Worm (Caenorhabditis elegans) whole organism, mixed stage, embryonic: Measurements from ENCODE around the gene H38K22.7.

Experiments used
- M03D4.4 ChIP-seq: sonication (generic microtip); optimal IDR thresholded peaks from 2 replicates; lab custom pipeline; 2017; ENCODE audit warnings: mild to moderate bottlenecking, missing genetic modification characterization, missing compliant biosample characterization
- ces-1 ChIP-seq: fragments of 150-350 bp; optimal IDR thresholded peaks from 2 replicates; lab custom pipeline; 2014; ENCODE audit warnings: missing biosample characterization, missing genetic modification reagents, missing genetic modification characterization
- elt-3 ChIP-seq: fragments of 150-350 bp; optimal IDR thresholded peaks from 2 replicates; lab custom pipeline; 2014; ENCODE audit warnings: missing biosample characterization, missing genetic modification characterization
- mab-5 ChIP-seq: fragments of 150-350 bp; optimal IDR thresholded peaks from 2 replicates; lab custom pipeline; 2014; ENCODE audit warnings: missing biosample characterization, missing genetic modification characterization
- nhr-12 ChIP-seq: fragments of 150-350 bp; optimal IDR thresholded peaks from 2 replicates; lab custom pipeline; 2014; ENCODE audit warnings: missing biosample characterization, missing genetic modification characterization
- nhr-237 ChIP-seq: fragments of 150-350 bp; optimal IDR thresholded peaks from 2 replicates; lab custom pipeline; 2014; ENCODE audit warnings: missing biosample characterization, missing genetic modification characterization
- nhr-76 ChIP-seq: sonication (generic microtip); optimal IDR thresholded peaks from 2 replicates; lab custom pipeline; 2017; ENCODE audit warnings: missing biosample characterization, missing genetic modification characterization
- pha-4 ChIP-seq: fragments of 150-350 bp; optimal IDR thresholded peaks from 2 replicates; lab custom pipeline; 2018; ENCODE audit warnings: missing biosample characterization, missing genetic modification reagents, missing genetic modification characterization
- snpc-4 ChIP-seq: fragments of 150-350 bp; optimal IDR thresholded peaks from 2 replicates; lab custom pipeline; 2014; ENCODE audit warnings: missing biosample characterization, missing genetic modification characterization
- sptf-1 ChIP-seq: sonication (generic microtip); optimal IDR thresholded peaks from 2 replicates; lab custom pipeline; 2017; ENCODE audit warnings: mild to moderate bottlenecking, missing genetic modification characterization, moderate library complexity, missing compliant biosample characterization
- unc-39 ChIP-seq: fragments of 150-350 bp; optimal IDR thresholded peaks from 2 replicates; lab custom pipeline; 2014; ENCODE audit warnings: missing biosample characterization, missing genetic modification characterization
- unc-62 ChIP-seq: fragments of 150-350 bp; optimal IDR thresholded peaks from 2 replicates; lab custom pipeline; 2014; ENCODE audit warnings: missing biosample characterization, missing genetic modification reagents, missing genetic modification characterization
- ztf-11 ChIP-seq: fragments of 150-350 bp; optimal IDR thresholded peaks from 2 replicates; lab custom pipeline; 2014; ENCODE audit warnings: missing biosample characterization, missing genetic modification characterization

DNA sequence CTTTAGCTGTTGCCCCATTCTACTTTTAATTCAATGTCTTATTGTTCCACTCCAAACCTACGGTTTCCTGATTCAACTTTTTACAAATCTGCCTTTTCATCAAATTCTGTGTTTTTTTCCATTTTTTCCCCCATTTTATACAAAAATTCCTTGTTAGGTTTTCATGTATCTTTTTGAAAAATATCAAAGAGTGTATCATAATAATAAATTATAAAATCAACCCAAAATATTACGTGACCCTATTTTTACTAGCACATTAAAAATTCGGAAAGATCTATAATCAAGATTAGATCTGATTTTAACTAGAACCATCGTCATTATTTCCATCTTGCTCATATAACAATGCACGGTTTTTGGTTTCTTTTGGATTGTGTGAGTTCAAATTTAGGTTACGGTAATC is 1.4 kb upstream of the H38K22.7 start, which contains the start of gene H38K22.6:
- TF ChIP-seq snpc-4 (tag; lab: Kevin White, UChicago) (no peak), elt-3 (tag; lab: Kevin White, UChicago) (no peak), sptf-1 (no peak), mab-5 (no peak), nhr-12 (tag; lab: Kevin White, UChicago) (no peak), nhr-76 (tag; lab: Kevin White, UChicago) (no peak), ztf-11 (tag; lab: Kevin White, UChicago) (no peak), M03D4.4 (tag; lab: Kevin White, UChicago) (no peak), pha-4 (tag; lab: Kevin White, UChicago) (no peak), ces-1 (GFP tag; lab: Kevin White, UChicago) (no peak), unc-62 (no peak), unc-39 (no peak), nhr-237 (tag; lab: Kevin White, UChicago) (no peak)
